Fruit fly (Drosophila melanogaster) whole organism, embryonic: ENCODE results near the gene pyd.

Experiments used
- Atf6 ChIP-seq: fragments of 200-800 bp; sonication (Bioruptor generic); IDR thresholded peaks from 2 replicates; pipeline ENCODE4 v1.3.6; 2022; ENCODE audit warnings: missing biosample characterization, missing genetic modification characterization
- C15 ChIP-seq: fragments of 200-800 bp; sonication (Bioruptor generic); IDR thresholded peaks from 3 replicates; pipeline ENCODE4 v1.3.6; 2022; ENCODE audit warnings: missing biosample characterization, missing genetic modification characterization
- CG10267 ChIP-seq: fragments of 200-800 bp; sonication (Bioruptor generic); optimal IDR thresholded peaks from 2 replicates; lab custom pipeline; 2018; ENCODE audit warnings: missing biosample characterization, mild to moderate bottlenecking, missing genetic modification characterization, moderate library complexity
- CG13123 ChIP-seq: fragments of 200-800 bp; sonication (Bioruptor generic); optimal IDR thresholded peaks from 2 replicates; lab custom pipeline; 2016; ENCODE audit warnings: missing biosample characterization, missing genetic modification characterization
- CG14050 ChIP-seq: fragments of 200-800 bp; sonication (Bioruptor generic); IDR thresholded peaks from 3 replicates; pipeline ENCODE4 v1.3.6; 2022; ENCODE audit warnings: missing biosample characterization, missing genetic modification characterization
- CG14965 ChIP-seq: fragments of 200-800 bp; sonication (Bioruptor generic); optimal IDR thresholded peaks from 2 replicates; lab custom pipeline; 2016; ENCODE audit warnings: missing biosample characterization, missing genetic modification characterization, borderline replicate concordance
- CG16813 ChIP-seq: fragments of 200-800 bp; sonication (Bioruptor generic); IDR thresholded peaks from 3 replicates; pipeline ENCODE4 v1.3.6; 2022; ENCODE audit warnings: missing biosample characterization, missing genetic modification characterization; ENCODE audit not compliant: partially characterized antibody
- CG2116 ChIP-seq: fragments of 200-800 bp; sonication (Bioruptor generic); optimal IDR thresholded peaks from 3 replicates; lab custom pipeline; 2018; ENCODE audit warnings: missing biosample characterization, mild to moderate bottlenecking, missing genetic modification characterization
- CG2120 ChIP-seq: fragments of 200-800 bp; sonication (Bioruptor generic); optimal IDR thresholded peaks from 3 replicates; lab custom pipeline; 2016; ENCODE audit warnings: missing biosample characterization, missing genetic modification characterization
- CG30431 ChIP-seq: fragments of 200-800 bp; sonication (Bioruptor generic); optimal IDR thresholded peaks from 2 replicates; lab custom pipeline; 2017; ENCODE audit warnings: missing biosample characterization, missing genetic modification characterization
- CG31441 ChIP-seq: fragments of 200-800 bp; sonication (Bioruptor generic); IDR thresholded peaks from 2 replicates; pipeline ENCODE4 v1.3.6; 2022; ENCODE audit warnings: missing biosample characterization, missing genetic modification characterization
- CG34224 ChIP-seq: fragments of 200-800 bp; sonication (Bioruptor generic); IDR thresholded peaks from 3 replicates; pipeline ENCODE4 v1.3.6; 2022; ENCODE audit warnings: missing biosample characterization, missing genetic modification characterization; ENCODE audit not compliant: partially characterized antibody
- CG3726 ChIP-seq: fragments of 200-800 bp; sonication (Bioruptor generic); IDR thresholded peaks from 3 replicates; pipeline ENCODE4, ENCODE4 v1.3.6; 2022; ENCODE audit warnings: missing biosample characterization, missing genetic modification characterization
- CG7963 ChIP-seq: fragments of 200-800 bp; sonication (Bioruptor generic); IDR thresholded peaks from 3 replicates; pipeline ENCODE4 v1.3.6; 2022; ENCODE audit warnings: missing biosample characterization, missing genetic modification characterization; ENCODE audit not compliant: partially characterized antibody
- Camta ChIP-seq: fragments of 200-800 bp; sonication (Bioruptor generic); optimal IDR thresholded peaks from 2 replicates; lab custom pipeline; 2016; ENCODE audit warnings: missing biosample characterization, missing genetic modification characterization
- Gug ChIP-seq: fragments of 200-800 bp; sonication (Bioruptor generic); IDR thresholded peaks from 4 replicates; pipeline ENCODE4 v1.3.6; 2022; ENCODE audit warnings: missing biosample characterization, missing genetic modification characterization
- HLH54F ChIP-seq: fragments of 200-800 bp; sonication (Bioruptor generic); optimal IDR thresholded peaks from 3 replicates; lab custom pipeline; 2016; ENCODE audit warnings: missing biosample characterization, missing genetic modification characterization
- Mrtf ChIP-seq: fragments of 200-800 bp; sonication (Bioruptor generic); IDR thresholded peaks from 3 replicates; pipeline ENCODE4 v1.3.6; 2022; ENCODE audit warnings: missing biosample characterization, missing genetic modification characterization
- Nf-YB ChIP-seq: fragments of 200-800 bp; sonication (Bioruptor generic); optimal IDR thresholded peaks from 3 replicates; lab custom pipeline; 2019; ENCODE audit warnings: missing biosample characterization, mild to moderate bottlenecking, missing genetic modification characterization, moderate library complexity
- Opbp ChIP-seq: fragments of 200-800 bp; sonication (Bioruptor generic); IDR thresholded peaks from 3 replicates; pipeline ENCODE4 v1.3.6; 2022; ENCODE audit warnings: missing biosample characterization, missing genetic modification characterization; ENCODE audit not compliant: partially characterized antibody
- Ravus ChIP-seq: fragments of 200-800 bp; sonication (Bioruptor generic); IDR thresholded peaks from 2 replicates; pipeline ENCODE4 v1.3.6; 2022; ENCODE audit warnings: missing biosample characterization, missing genetic modification characterization
- Sox102F ChIP-seq: fragments of 200-800 bp; sonication (Bioruptor generic); optimal IDR thresholded peaks from 2 replicates; lab custom pipeline; 2018; ENCODE audit warnings: missing biosample characterization, mild to moderate bottlenecking, missing genetic modification characterization, moderate library complexity
- TFAM ChIP-seq: fragments of 200-800 bp; sonication (Bioruptor generic); optimal IDR thresholded peaks from 2 replicates; lab custom pipeline; 2017; ENCODE audit warnings: missing biosample characterization, missing genetic modification characterization, inconsistent platforms
- Tbp ChIP-seq: fragments of >200 bp; optimal IDR thresholded peaks from 2 replicates; lab custom pipeline; 2018; ENCODE audit warnings: missing biosample characterization, missing genetic modification characterization
- Xbp1 ChIP-seq: fragments of 200-800 bp; sonication (Bioruptor generic); optimal IDR thresholded peaks from 3 replicates; lab custom pipeline; 2016; ENCODE audit warnings: missing biosample characterization, mild to moderate bottlenecking, missing genetic modification characterization
- YL-1 ChIP-seq: fragments of 200-800 bp; sonication (Bioruptor generic); optimal IDR thresholded peaks from 3 replicates; lab custom pipeline; 2017; ENCODE audit warnings: missing biosample characterization, mild to moderate bottlenecking, missing genetic modification characterization
- ara ChIP-seq: fragments of 200-800 bp; sonication (Bioruptor generic); IDR thresholded peaks from 2 replicates; pipeline ENCODE4 v1.3.6; 2022; ENCODE audit warnings: missing biosample characterization, missing genetic modification characterization
- ato ChIP-seq: fragments of 200-800 bp; sonication (Bioruptor generic); IDR thresholded peaks from 2 replicates; pipeline ENCODE4 v1.3.6; 2022; ENCODE audit warnings: missing biosample characterization, missing genetic modification characterization; ENCODE audit not compliant: partially characterized antibody
- cato ChIP-seq: fragments of 200-800 bp; sonication (Bioruptor generic); optimal IDR thresholded peaks from 2 replicates; lab custom pipeline; 2016; ENCODE audit warnings: missing biosample characterization, missing genetic modification characterization, borderline replicate concordance
- cwo ChIP-seq: fragments of 200-800 bp; sonication (Bioruptor generic); optimal IDR thresholded peaks from 3 replicates; lab custom pipeline; 2017; ENCODE audit warnings: missing biosample characterization, missing genetic modification characterization, mild to moderate bottlenecking, moderate library complexity, missing genetic modification reagents
- dm ChIP-seq: fragments of 200-800 bp; sonication (Bioruptor generic); optimal IDR thresholded peaks from 3 replicates; lab custom pipeline; 2016; ENCODE audit warnings: missing biosample characterization, missing genetic modification characterization
- fd3F ChIP-seq: fragments of 200-800 bp; sonication (Bioruptor generic); optimal IDR thresholded peaks from 2 replicates; lab custom pipeline; 2018; ENCODE audit warnings: missing biosample characterization, mild to moderate bottlenecking, missing genetic modification characterization, moderate library complexity
- gfzf ChIP-seq: fragments of 200-800 bp; sonication (Bioruptor generic); optimal IDR thresholded peaks from 2 replicates; lab custom pipeline; 2016; ENCODE audit warnings: missing biosample characterization, mild to moderate bottlenecking, missing genetic modification characterization, moderate library complexity
- ind ChIP-seq: fragments of 200-800 bp; sonication (Bioruptor generic); optimal IDR thresholded peaks from 3 replicates; lab custom pipeline; 2016; ENCODE audit warnings: missing biosample characterization, missing genetic modification characterization
- kah ChIP-seq: fragments of 200-800 bp; sonication (Bioruptor generic); optimal IDR thresholded peaks from 2 replicates; lab custom pipeline; 2018; ENCODE audit warnings: missing biosample characterization, mild to moderate bottlenecking, missing genetic modification characterization
- kni ChIP-seq: fragments of 200-800 bp; sonication (Bioruptor generic); optimal IDR thresholded peaks from 3 replicates; lab custom pipeline; 2017; ENCODE audit warnings: mild to moderate bottlenecking, missing biosample characterization, missing genetic modification reagents, missing genetic modification characterization
- maf-S ChIP-seq: fragments of 200-800 bp; sonication (Bioruptor generic); optimal IDR thresholded peaks from 2 replicates; lab custom pipeline; 2016; ENCODE audit warnings: missing biosample characterization, missing genetic modification characterization
- mam ChIP-seq: fragments of 200-800 bp; sonication (Bioruptor generic); optimal IDR thresholded peaks from 3 replicates; lab custom pipeline; 2016; ENCODE audit warnings: missing biosample characterization, missing genetic modification characterization
- nau ChIP-seq: fragments of 200-800 bp; sonication (Bioruptor generic); optimal IDR thresholded peaks from 3 replicates; lab custom pipeline; 2017; ENCODE audit warnings: missing biosample characterization, mild to moderate bottlenecking, missing genetic modification characterization, missing genetic modification reagents
- oc ChIP-seq: fragments of 200-800 bp; sonication (Bioruptor generic); optimal IDR thresholded peaks from 2 replicates; lab custom pipeline; 2018; ENCODE audit warnings: missing biosample characterization, mild to moderate bottlenecking, missing genetic modification characterization, moderate library complexity
- pho ChIP-seq: fragments of 200-800 bp; sonication (Bioruptor generic); optimal IDR thresholded peaks from 2 replicates; lab custom pipeline; 2016; ENCODE audit warnings: missing biosample characterization, missing genetic modification characterization
- seq ChIP-seq: fragments of 200-800 bp; sonication (Bioruptor generic); IDR thresholded peaks from 2 replicates; pipeline ENCODE4 v1.3.6; 2022; ENCODE audit warnings: missing biosample characterization, missing genetic modification characterization
- vnd ChIP-seq: fragments of 200-800 bp; sonication (Bioruptor generic); IDR thresholded peaks from 3 replicates; pipeline ENCODE4 v1.3.6; 2022; ENCODE audit warnings: missing biosample characterization, missing genetic modification characterization; ENCODE audit not compliant: partially characterized antibody

Gene pyd

dm6 chr3R:8784788-8785187 lies 146.9 kb downstream of the pyd start (continued):
- peak; percentile 49 for TF ChIP-seq HLH54F (GFP tag; lab: Kevin White, UChicago)
- 0 out of 2 replicates have a peak, but pooled peaks have one; percentile 27 for TF ChIP-seq ara (GFP tag; lab: Robert Waterston, UW)
- TF ChIP-seq maf-S (GFP tag; lab: Kevin White, UChicago): no peak
- peak; percentile 79 for TF ChIP-seq Atf6
- TF ChIP-seq Xbp1: peak; percentile 59
- TF ChIP-seq Ravus (GFP tag; lab: Robert Waterston, UW): 0 out of 2 replicates have a peak, but pooled peaks have one; percentile 2
- TF ChIP-seq fd3F (GFP tag; lab: Kevin White, UChicago): no peak
- TF ChIP-seq kah (GFP tag; lab: Kevin White, UChicago): no peak
- no peak for TF ChIP-seq CG31441
- TF ChIP-seq Camta (GFP tag; lab: Kevin White, UChicago): peak; percentile 27
- no peak for TF ChIP-seq CG2120 (GFP tag; lab: Kevin White, UChicago)
- TF ChIP-seq dm (GFP tag; lab: Kevin White, UChicago): peak; percentile 33
- TF ChIP-seq CG16813: no peak
- peak; percentile 15 for TF ChIP-seq CG2116
- no peak for TF ChIP-seq vnd (GFP tag; lab: Robert Waterston, UW)
- TF ChIP-seq YL-1 (GFP tag; lab: Kevin White, UChicago): no peak
- no peak for TF ChIP-seq CG34224 (GFP tag; lab: Robert Waterston, UW)
- no peak for TF ChIP-seq gfzf (GFP tag; lab: Kevin White, UChicago)
- no peak for TF ChIP-seq Tbp (GFP tag; lab: Kevin White, UChicago)
- peak; percentile 44; the same call in 1 of the 3 replicates for TF ChIP-seq CG14050 (GFP tag; lab: Robert Waterston, UW)
- TF ChIP-seq Mrtf (GFP tag; lab: Robert Waterston, UW): peak; percentile 48; the same call in 1 of the 3 replicates
- TF ChIP-seq cwo: no peak
- TF ChIP-seq CG14965 (GFP tag; lab: Kevin White, UChicago): no peak
- peak; percentile 65 for TF ChIP-seq Sox102F (GFP tag; lab: Kevin White, UChicago)
- no peak for TF ChIP-seq CG7963 (GFP tag; lab: Robert Waterston, UW)
- TF ChIP-seq seq (GFP tag; lab: Robert Waterston, UW): peak; percentile 31; the same call in 1 of the 2 replicates
- no peak for TF ChIP-seq nau (GFP tag; lab: Kevin White, UChicago)
- no peak for TF ChIP-seq CG3726 (GFP tag; lab: Robert Waterston, UW)
- no peak for TF ChIP-seq oc (tag; lab: Kevin White, UChicago)
- no peak for TF ChIP-seq Opbp (GFP tag; lab: Robert Waterston, UW)
- no peak for TF ChIP-seq ind (GFP tag; lab: Kevin White, UChicago)
- no peak for TF ChIP-seq TFAM (GFP tag; lab: Kevin White, UChicago)
- TF ChIP-seq C15 (GFP tag; lab: Robert Waterston, UW): no peak
- peak; percentile 39 for TF ChIP-seq pho (GFP tag; lab: Kevin White, UChicago)
- TF ChIP-seq ato (GFP tag; lab: Robert Waterston, UW): no peak
- TF ChIP-seq Nf-YB (GFP tag; lab: Kevin White, UChicago): no peak
- TF ChIP-seq mam (GFP tag; lab: Kevin White, UChicago): peak; percentile 52
- TF ChIP-seq CG30431 (GFP tag; lab: Kevin White, UChicago): no peak
- 0 out of 4 replicates have a peak, but pooled peaks have one; percentile 2 for TF ChIP-seq Gug (GFP tag; lab: Robert Waterston, UW)

dm6 chr3R:8780689-8781088 lies 151.0 kb downstream of the pyd start, which contains the start of gene CG33189:
Gene CG33189, minus strand, starts transcription at chr3R:8780789.
- TF ChIP-seq cato (GFP tag; lab: Kevin White, UChicago) (no peak), CG13123 (GFP tag; lab: Kevin White, UChicago) (no peak), kni (no peak), CG10267 (no peak)
